Worm (Caenorhabditis elegans): ENCODE results near the gene str-81.
A peak's percentile ranks its signal among the peaks of the same experiment; 100 is the strongest.

Gene str-81

DNA sequence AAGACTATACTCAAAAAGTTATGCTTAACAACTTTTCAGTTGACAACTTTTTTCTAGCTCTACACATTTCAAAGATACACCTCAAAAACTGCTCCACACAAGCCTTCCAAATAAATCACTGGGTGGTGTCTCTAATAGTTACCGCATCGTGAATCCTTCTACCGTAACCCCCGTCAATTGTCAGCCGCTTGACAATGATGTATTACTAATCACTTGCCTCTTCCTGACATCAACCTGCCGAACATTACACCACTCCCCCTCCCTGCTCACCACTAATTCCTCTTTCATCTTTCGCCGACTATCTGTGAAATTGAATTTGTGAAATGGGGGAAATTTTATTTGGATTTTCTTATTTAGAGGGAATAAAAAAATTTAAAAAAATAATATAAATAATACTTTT, 69.2 kb downstream of the str-81 start:
- TF ChIP-seq elt-2 (tag; optimal IDR thresholded peaks at IDR 0.05) (no peak), unc-55 (GFP tag; optimal IDR thresholded peaks at IDR 0.05) (peak; percentile 84), zip-5 (tag; optimal IDR thresholded peaks at IDR 0.05) (no peak), madf-2 (tag; optimal IDR thresholded peaks at IDR 0.05) (no peak), hlh-13 (GFP tag; optimal IDR thresholded peaks at IDR 0.05) (no peak)

DNA sequence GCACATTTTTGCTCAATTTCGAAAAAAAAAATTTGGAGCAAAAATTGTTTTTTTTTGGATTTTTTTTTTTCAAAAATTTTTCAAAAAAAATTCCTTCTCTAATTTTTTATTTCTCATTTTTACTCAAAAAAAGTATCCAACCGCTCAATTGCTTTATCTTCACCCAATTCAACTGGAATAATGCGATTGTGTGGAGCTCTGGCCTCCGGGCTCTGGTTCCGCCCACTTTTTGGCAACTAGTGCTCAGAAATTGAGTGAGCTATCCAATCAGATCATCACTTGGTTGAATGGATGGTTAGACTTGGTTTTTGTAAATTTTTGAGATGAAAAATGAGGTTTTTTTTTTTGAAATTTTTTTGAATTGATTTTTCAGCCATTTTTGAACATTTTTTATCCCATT, 72.0 kb downstream of the str-81 start:
- peak; percentile 57 for TF ChIP-seq unc-42 (tag; optimal IDR thresholded peaks at IDR 0.05)
- no peak for TF ChIP-seq ref-2 (tag; optimal IDR thresholded peaks at IDR 0.05)
- TF ChIP-seq ceh-2 (tag; optimal IDR thresholded peaks at IDR 0.05), result no peak
- TF ChIP-seq ceh-22 (tag; optimal IDR thresholded peaks at IDR 0.05), result no peak
- TF ChIP-seq eyg-1 (tag; optimal IDR thresholded peaks at IDR 0.05), result no peak

DNA sequence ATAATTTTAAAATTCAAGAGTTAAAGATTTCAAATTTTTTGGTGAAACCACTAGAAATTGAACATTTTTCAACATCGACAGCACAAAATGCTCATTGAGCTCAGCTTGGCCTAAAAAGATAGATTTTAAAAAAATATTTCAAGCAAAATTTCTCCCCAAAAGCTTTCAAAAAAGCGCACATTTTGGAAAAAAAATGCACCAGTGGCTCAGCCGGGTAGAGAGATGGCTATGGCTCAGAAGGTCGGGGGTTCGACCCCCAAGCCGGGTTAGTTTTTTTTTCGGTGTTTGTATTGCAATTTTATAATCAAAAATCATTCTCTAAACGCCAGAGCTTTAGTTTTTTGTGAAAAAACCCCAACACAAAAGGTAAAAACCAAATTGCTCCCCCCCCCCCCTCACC, 73.1 kb downstream of the str-81 start:
- TF ChIP-seq ref-2 (tag; optimal IDR thresholded peaks at IDR 0.05) (no peak), fkh-10 (GFP tag; optimal IDR thresholded peaks at IDR 0.05) (no peak), pag-3 (tag; optimal IDR thresholded peaks at IDR 0.05; ENCODE audit: borderline replicate concordance) (no peak), elt-4 (tag; optimal IDR thresholded peaks at IDR 0.05) (no peak), fax-1 (tag; optimal IDR thresholded peaks at IDR 0.05) (no peak), odd-2 (tag; optimal IDR thresholded peaks at IDR 0.05) (no peak)

DNA sequence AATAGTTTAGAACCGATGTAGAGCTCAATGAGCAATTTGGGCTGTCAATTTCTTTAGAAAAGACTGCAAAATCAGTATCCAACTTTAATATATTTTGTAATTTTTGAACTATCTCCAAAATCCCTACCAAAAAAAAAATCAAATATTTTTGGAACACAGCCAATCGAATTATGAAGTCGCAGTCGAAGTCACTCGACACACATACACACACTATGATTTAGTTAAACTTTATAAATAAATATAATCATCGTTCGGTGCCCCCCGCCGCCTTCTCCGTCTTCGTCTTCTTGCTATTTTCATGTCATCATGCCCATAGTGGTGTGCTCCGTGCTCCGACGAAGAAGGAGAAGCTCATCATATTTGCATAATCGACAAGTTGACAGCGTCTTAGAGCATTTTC, 73.8 kb downstream of the str-81 start:
- TF ChIP-seq unc-42 (tag; optimal IDR thresholded peaks at IDR 0.05) (peak; percentile 74), ceh-9 (tag; optimal IDR thresholded peaks at IDR 0.05) (no peak), rnt-1 (tag; optimal IDR thresholded peaks at IDR 0.05) (no peak), pax-1 (tag; optimal IDR thresholded peaks at IDR 0.05) (no peak)

DNA sequence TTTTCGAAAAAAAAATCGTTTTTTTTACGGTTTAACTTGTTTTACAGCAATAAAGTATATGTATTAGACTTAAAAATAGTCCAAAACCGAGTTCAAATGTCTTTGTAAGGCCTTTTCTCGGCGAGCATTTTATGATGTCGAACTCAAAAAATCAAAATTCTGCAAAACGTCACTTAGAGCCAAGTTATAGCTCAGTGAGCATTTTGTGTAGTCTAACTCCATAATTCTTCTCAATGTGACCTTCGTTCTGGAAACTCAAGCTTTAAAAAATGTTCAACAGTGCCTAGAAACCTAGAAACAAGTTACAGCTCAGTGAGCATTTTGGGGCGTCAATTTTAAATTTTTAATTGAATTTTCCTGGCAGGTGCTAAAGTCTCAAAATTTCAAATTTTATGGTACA, 75.2 kb downstream of the str-81 start:
- no peak for TF ChIP-seq elt-4 (tag; optimal IDR thresholded peaks at IDR 0.05)
- TF ChIP-seq nhr-232 (tag; optimal IDR thresholded peaks at IDR 0.05), result no peak
- TF ChIP-seq rnt-1 (tag; optimal IDR thresholded peaks at IDR 0.05), result no peak
- no peak for TF ChIP-seq hlh-13 (GFP tag; optimal IDR thresholded peaks at IDR 0.05)
- TF ChIP-seq Y22D7AL.16 (tag; optimal IDR thresholded peaks at IDR 0.05), result no peak
- TF ChIP-seq unc-42 (tag; optimal IDR thresholded peaks at IDR 0.05), result no peak
- TF ChIP-seq hlh-6 (tag; optimal IDR thresholded peaks at IDR 0.05), result no peak
- no peak for TF ChIP-seq hlh-8 (tag; optimal IDR thresholded peaks at IDR 0.05)
- TF ChIP-seq ceh-24 (tag; optimal IDR thresholded peaks at IDR 0.05), result no peak
- no peak for TF ChIP-seq ceh-31 (tag; optimal IDR thresholded peaks at IDR 0.05)
- no peak for TF ChIP-seq tbx-2 (tag; optimal IDR thresholded peaks at IDR 0.05)
- no peak for TF ChIP-seq dmd-4 (tag; optimal IDR thresholded peaks at IDR 0.05; ENCODE audit: borderline replicate concordance)
- TF ChIP-seq ceh-48 (tag; optimal IDR thresholded peaks at IDR 0.05), result no peak
- no peak for TF ChIP-seq sdc-2 (tag; optimal IDR thresholded peaks at IDR 0.05)
- TF ChIP-seq unc-86 (tag; optimal IDR thresholded peaks at IDR 0.05), result no peak

Data from whole organism, late embryonic.